Fruit fly (Drosophila melanogaster) S2 (cell line): ENCODE data around the gene Acbp5.

ENCODE experiments used
- CG8478 ChIP-seq: fragments of >200 bp; optimal IDR thresholded peaks from 2 replicates; lab custom pipeline; 2018
- CTCF ChIP-seq, 2 experiments: fragments of >200 bp; optimal IDR thresholded peaks; 2 replicates each; lab custom pipeline; 2018

DNA sequence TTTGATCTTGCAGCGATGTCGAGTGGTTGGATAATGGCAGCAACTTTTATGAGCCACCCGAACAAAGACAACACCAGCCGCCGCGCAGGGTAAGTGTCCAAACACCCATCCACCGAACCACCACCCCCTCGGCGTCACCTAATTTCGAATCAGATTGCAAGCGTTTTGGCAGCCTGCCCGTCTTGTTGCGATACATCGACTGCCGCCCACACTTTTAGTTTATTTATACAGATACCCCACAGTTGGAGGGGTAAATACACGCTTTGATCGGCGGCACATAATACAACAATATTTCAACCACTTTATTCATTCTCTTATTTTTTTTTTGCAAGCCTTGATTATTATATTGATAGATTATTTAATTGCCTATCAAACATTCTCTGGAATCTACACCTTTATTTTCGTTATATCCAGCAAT lies 25.3 kb downstream of the Acbp5 start:
- TF ChIP-seq CG8478 (lab: Kevin White, UChicago): no peak
- TF ChIP-seq CTCF (optimal IDR thresholded peaks at IDR 0.05; lab: Kevin White, UChicago): no peak
